Worm (Caenorhabditis elegans): ENCODE results near the gene hlh-27.

hlh-27 gene

DNA sequence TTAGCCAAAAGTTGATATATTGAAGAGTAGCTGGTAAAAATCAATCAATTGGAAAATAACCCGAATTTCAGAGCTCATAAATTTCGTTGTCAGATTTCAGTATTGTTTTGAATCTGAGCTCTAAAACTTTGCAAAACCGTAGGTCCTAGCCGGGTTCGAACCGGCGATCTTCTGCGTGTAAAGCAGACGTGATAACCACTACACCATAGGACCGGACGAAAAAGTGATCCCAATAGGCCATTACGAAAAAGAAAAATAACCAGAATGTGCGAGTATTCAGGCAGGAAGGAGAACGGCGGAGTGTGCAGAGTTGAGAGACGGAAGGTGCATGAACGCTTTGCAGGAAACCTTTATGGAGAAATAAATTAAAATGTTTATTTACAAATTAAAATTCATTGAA, 37.0 kb upstream of the hlh-27 start:
- TF ChIP-seq ets-7 (tag; optimal IDR thresholded peaks at IDR 0.05) = no peak
- peak; percentile 33 for TF ChIP-seq F13C5.2 (tag; optimal IDR thresholded peaks at IDR 0.05)
- TF ChIP-seq tra-4 (tag; optimal IDR thresholded peaks at IDR 0.05) = no peak
- peak; percentile 22 for TF ChIP-seq hmbx-1 (tag; optimal IDR thresholded peaks at IDR 0.05)
- TF ChIP-seq flt-1 (GFP tag; IDR thresholded peaks at IDR 0.05) = peak; percentile 73
- TF ChIP-seq ceh-13 (GFP tag; optimal IDR thresholded peaks at IDR 0.05) = peak; percentile 36
- peak; percentile 37; the same call in 1 of the 2 replicates for TF ChIP-seq tbx-37 (GFP tag; conservative IDR thresholded peaks at IDR 0.05)
- 0 out of 2 replicates have a peak, but pooled peaks have one; percentile 64 for TF ChIP-seq sea-1 (GFP tag; conservative IDR thresholded peaks at IDR 0.05)
- peak; percentile 76 for TF ChIP-seq hmg-4 (GFP tag; optimal IDR thresholded peaks at IDR 0.05)
- TF ChIP-seq scrt-1 (GFP tag; IDR thresholded peaks at IDR 0.05) = peak; percentile 66
- peak; percentile 33 for TF ChIP-seq ceh-36 (tag; optimal IDR thresholded peaks at IDR 0.05)
- peak; percentile 20 for TF ChIP-seq hnd-1 (tag; optimal IDR thresholded peaks at IDR 0.05)
- TF ChIP-seq pes-1 (GFP tag; IDR thresholded peaks at IDR 0.05) = no peak
- TF ChIP-seq ama-1 (optimal IDR thresholded peaks at IDR 0.05) = no peak
- no peak for TF ChIP-seq aly-1 (tag; optimal IDR thresholded peaks at IDR 0.05)
- TF ChIP-seq B0310.2 (tag; optimal IDR thresholded peaks at IDR 0.05) = peak; percentile 27
- TF ChIP-seq tbx-11 (GFP tag; IDR thresholded peaks at IDR 0.05) = peak; percentile 59; the same call in 1 of the 2 replicates

- TF ChIP-seq flt-1 (GFP tag; IDR thresholded peaks at IDR 0.05) (no peak), pes-1 (GFP tag; IDR thresholded peaks at IDR 0.05) (no peak), F13C5.2 (tag; optimal IDR thresholded peaks at IDR 0.05) (no peak), tra-4 (tag; optimal IDR thresholded peaks at IDR 0.05) (no peak), ceh-36 (tag; optimal IDR thresholded peaks at IDR 0.05) (no peak), B0310.2 (tag; optimal IDR thresholded peaks at IDR 0.05) (no peak), aly-1 (tag; optimal IDR thresholded peaks at IDR 0.05) (no peak), tbx-37 (GFP tag; conservative IDR thresholded peaks at IDR 0.05) (no peak), sea-1 (GFP tag; conservative IDR thresholded peaks at IDR 0.05) (no peak), scrt-1 (GFP tag; IDR thresholded peaks at IDR 0.05) (no peak), ama-1 (optimal IDR thresholded peaks at IDR 0.05) (no peak), hmbx-1 (tag; optimal IDR thresholded peaks at IDR 0.05) (no peak), tbx-11 (GFP tag; IDR thresholded peaks at IDR 0.05) (no peak), ets-7 (tag; optimal IDR thresholded peaks at IDR 0.05) (no peak), hnd-1 (tag; optimal IDR thresholded peaks at IDR 0.05) (no peak), ceh-13 (GFP tag; optimal IDR thresholded peaks at IDR 0.05) (no peak)
These were observed 34.9 kb upstream of the hlh-27 start for ce11 chrII:5574925-5575324.

DNA sequence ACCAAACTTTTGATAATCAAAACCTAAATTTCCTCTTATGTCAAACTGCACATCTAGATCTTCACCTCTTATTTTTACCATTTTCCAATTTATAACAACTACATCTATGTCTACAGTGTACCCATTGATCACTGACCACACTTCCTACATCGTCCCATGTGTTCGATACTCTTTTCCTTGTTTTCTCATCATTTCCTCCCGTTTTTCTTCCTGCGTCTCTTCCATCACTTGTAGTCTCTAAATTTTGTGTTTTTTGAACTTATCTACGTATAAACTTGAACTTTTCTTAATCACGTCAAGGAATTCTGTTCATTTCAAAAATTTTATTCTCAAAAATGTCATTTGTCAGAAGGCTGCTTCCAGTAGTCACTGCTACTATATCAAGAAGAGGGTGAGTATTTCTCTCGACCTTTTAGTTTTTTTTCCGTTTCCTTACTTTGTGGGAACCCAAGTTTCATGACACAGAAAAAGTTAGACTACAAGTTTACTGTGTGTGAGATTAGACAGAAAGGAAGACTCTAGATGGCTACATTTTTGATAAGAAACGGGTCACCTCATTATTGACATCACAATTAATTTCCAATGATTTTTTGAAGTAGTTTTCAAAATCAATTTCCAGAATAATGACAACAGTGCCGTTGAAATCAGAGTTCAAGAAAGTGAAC, 32.2 kb upstream of the hlh-27 start:
- TF ChIP-seq ets-7 (tag; optimal IDR thresholded peaks at IDR 0.05) (no peak), flt-1 (GFP tag; IDR thresholded peaks at IDR 0.05) (no peak), F13C5.2 (tag; optimal IDR thresholded peaks at IDR 0.05) (no peak), tbx-11 (GFP tag; IDR thresholded peaks at IDR 0.05) (no peak), hmbx-1 (tag; optimal IDR thresholded peaks at IDR 0.05) (no peak)

DNA sequence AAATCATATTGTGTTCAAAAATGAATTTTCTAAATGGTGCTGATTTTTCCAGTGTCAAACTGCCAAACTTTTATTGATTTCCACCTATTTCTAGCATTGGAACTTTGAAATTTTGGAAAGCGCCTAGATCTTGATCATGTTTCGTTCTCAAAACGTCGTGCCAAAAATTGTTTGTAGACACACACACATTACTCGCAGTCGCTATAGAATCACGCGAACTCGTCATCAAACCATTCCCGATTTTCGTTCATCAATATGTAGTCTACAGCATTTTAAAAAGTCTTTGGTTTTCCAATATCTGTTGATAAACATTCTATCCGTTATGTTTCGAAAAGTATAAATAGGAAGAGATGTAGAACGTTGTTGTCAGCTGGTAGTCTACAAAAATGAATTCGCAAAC, 30.3 kb upstream of the hlh-27 start, which contains the start of the genes C17C3.1 and C17C3.15:
TSS of gene C17C3.1 (plus strand) at position 301 of the 400 bp plus-strand sequence.
TSS of gene C17C3.15 (plus strand) at position 383 of the 400 bp plus-strand sequence.
- TF ChIP-seq scrt-1 (GFP tag; IDR thresholded peaks at IDR 0.05) (no peak), sea-1 (GFP tag; conservative IDR thresholded peaks at IDR 0.05) (no peak), tbx-37 (GFP tag; conservative IDR thresholded peaks at IDR 0.05) (no peak), tbx-11 (GFP tag; IDR thresholded peaks at IDR 0.05) (no peak), B0310.2 (tag; optimal IDR thresholded peaks at IDR 0.05) (no peak), aly-1 (tag; optimal IDR thresholded peaks at IDR 0.05) (no peak), hnd-1 (tag; optimal IDR thresholded peaks at IDR 0.05) (no peak), ceh-13 (GFP tag; optimal IDR thresholded peaks at IDR 0.05) (no peak), tra-4 (tag; optimal IDR thresholded peaks at IDR 0.05) (no peak), flt-1 (GFP tag; IDR thresholded peaks at IDR 0.05) (no peak), F13C5.2 (tag; optimal IDR thresholded peaks at IDR 0.05) (no peak), ets-7 (tag; optimal IDR thresholded peaks at IDR 0.05) (no peak), pes-1 (GFP tag; IDR thresholded peaks at IDR 0.05) (no peak), hmbx-1 (tag; optimal IDR thresholded peaks at IDR 0.05) (no peak), ceh-36 (tag; optimal IDR thresholded peaks at IDR 0.05) (no peak), hmg-4 (GFP tag; optimal IDR thresholded peaks at IDR 0.05) (no peak), ama-1 (optimal IDR thresholded peaks at IDR 0.05) (no peak)

DNA sequence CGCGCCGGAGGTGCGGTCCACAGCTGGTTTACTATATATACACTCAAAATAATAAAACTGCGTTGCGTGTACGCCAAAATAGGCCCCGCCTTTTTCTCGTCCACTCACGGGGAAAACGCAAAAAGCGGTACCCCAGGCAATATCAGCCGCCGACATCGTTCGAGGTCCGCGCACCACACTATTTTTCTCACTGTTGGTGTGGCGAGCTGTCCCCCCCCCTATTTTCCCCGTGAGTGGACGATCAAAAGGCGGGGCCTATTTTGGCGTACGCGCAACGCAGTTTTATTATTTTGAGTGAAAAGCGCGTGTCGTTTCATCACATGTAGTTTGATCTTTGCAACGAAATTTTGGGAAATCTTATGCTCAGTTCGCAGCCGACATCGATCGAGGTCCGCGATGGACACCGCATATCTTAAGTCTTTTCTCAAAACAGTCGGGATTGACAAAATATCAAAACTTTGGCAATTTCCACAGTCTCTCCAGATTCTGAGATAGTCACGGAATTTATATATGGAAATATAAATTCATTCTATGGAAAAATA, 25.1 kb upstream of the hlh-27 start:
- TF ChIP-seq sea-1 (GFP tag; conservative IDR thresholded peaks at IDR 0.05) = 0 out of 2 replicates have a peak, but pooled peaks have one; percentile 23
- no peak for TF ChIP-seq scrt-1 (GFP tag; IDR thresholded peaks at IDR 0.05)
- TF ChIP-seq tra-4 (tag; optimal IDR thresholded peaks at IDR 0.05) = no peak
- TF ChIP-seq hmbx-1 (tag; optimal IDR thresholded peaks at IDR 0.05) = no peak
- TF ChIP-seq hnd-1 (tag; optimal IDR thresholded peaks at IDR 0.05) = no peak

DNA sequence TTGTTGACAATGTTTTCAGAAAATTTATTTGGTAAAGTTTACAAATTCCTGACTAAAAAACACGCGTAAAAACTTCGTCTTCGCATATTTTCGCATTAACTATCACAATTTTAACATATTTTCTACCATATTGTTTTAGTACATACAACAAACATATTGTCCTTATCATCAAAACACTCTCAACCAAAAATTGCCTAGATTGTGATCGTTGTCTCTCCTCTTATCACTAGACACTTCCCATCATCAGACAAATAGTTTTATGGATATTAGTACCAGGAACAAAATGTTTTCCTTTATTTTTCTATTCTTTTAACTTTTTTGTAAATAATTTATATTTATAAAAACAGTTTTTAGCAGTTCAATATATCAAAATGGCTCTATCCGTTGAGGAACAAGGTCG, 21.4 kb upstream of the hlh-27 start, which contains the start of gene C17C3.3:
TSS of gene C17C3.3 (plus strand) at position 346 of the 400 bp plus-strand sequence.
- no peak for TF ChIP-seq ceh-36 (tag; optimal IDR thresholded peaks at IDR 0.05)
- no peak for TF ChIP-seq hnd-1 (tag; optimal IDR thresholded peaks at IDR 0.05)
- TF ChIP-seq F13C5.2 (tag; optimal IDR thresholded peaks at IDR 0.05) = no peak
- no peak for TF ChIP-seq tra-4 (tag; optimal IDR thresholded peaks at IDR 0.05)
- TF ChIP-seq aly-1 (tag; optimal IDR thresholded peaks at IDR 0.05) = no peak
- TF ChIP-seq B0310.2 (tag; optimal IDR thresholded peaks at IDR 0.05) = no peak
- TF ChIP-seq flt-1 (GFP tag; IDR thresholded peaks at IDR 0.05) = no peak

- TF ChIP-seq B0310.2 (tag; optimal IDR thresholded peaks at IDR 0.05) = no peak
- TF ChIP-seq ets-7 (tag; optimal IDR thresholded peaks at IDR 0.05) = no peak
- TF ChIP-seq sea-1 (GFP tag; conservative IDR thresholded peaks at IDR 0.05) = no peak
- no peak for TF ChIP-seq hmg-4 (GFP tag; optimal IDR thresholded peaks at IDR 0.05)
- no peak for TF ChIP-seq F13C5.2 (tag; optimal IDR thresholded peaks at IDR 0.05)
- no peak for TF ChIP-seq hmbx-1 (tag; optimal IDR thresholded peaks at IDR 0.05)
- no peak for TF ChIP-seq flt-1 (GFP tag; IDR thresholded peaks at IDR 0.05)
- no peak for TF ChIP-seq tbx-37 (GFP tag; conservative IDR thresholded peaks at IDR 0.05)
- no peak for TF ChIP-seq ama-1 (optimal IDR thresholded peaks at IDR 0.05)
- TF ChIP-seq tra-4 (tag; optimal IDR thresholded peaks at IDR 0.05) = no peak
- TF ChIP-seq ceh-36 (tag; optimal IDR thresholded peaks at IDR 0.05) = no peak
- TF ChIP-seq tbx-11 (GFP tag; IDR thresholded peaks at IDR 0.05) = no peak
- TF ChIP-seq ceh-13 (GFP tag; optimal IDR thresholded peaks at IDR 0.05) = no peak
- no peak for TF ChIP-seq aly-1 (tag; optimal IDR thresholded peaks at IDR 0.05)
These were observed 17.1 kb upstream of the hlh-27 start for ce11 chrII:5557134-5557533.
